Worm (Caenorhabditis elegans) whole organism, L1 larva: ENCODE data around the gene flp-2.

Experiments used
- alr-1 ChIP-seq: fragments of 200-800 bp; sonication (Bioruptor generic); optimal IDR thresholded peaks from 2 replicates; lab custom pipeline; 2018; ENCODE audit warnings: borderline replicate concordance, mild to moderate bottlenecking, missing genetic modification characterization, missing compliant biosample characterization
- aly-2 ChIP-seq: fragments of 150-350 bp; optimal IDR thresholded peaks from 2 replicates; lab custom pipeline; 2014; ENCODE audit warnings: missing biosample characterization, missing genetic modification characterization
- ets-5 ChIP-seq: fragments of 200-800 bp; sonication (Bioruptor generic); IDR thresholded peaks from 2 replicates; pipeline ENCODE4 v1.3.6; 2022; ENCODE audit warnings: missing genetic modification characterization, missing compliant biosample characterization
- fos-1 ChIP-seq: fragments of 150-350 bp; optimal IDR thresholded peaks from 2 replicates; lab custom pipeline; 2014; ENCODE audit warnings: missing biosample characterization, missing genetic modification characterization
- grh-1 ChIP-seq: fragments of 200-800 bp; sonication (Bioruptor generic); IDR thresholded peaks from 2 replicates; pipeline ENCODE4 v1.3.6; 2022; ENCODE audit warnings: missing genetic modification reagents, missing genetic modification characterization, missing compliant biosample characterization
- mdl-1 ChIP-seq, 2 experiments: fragments of 150-350 bp; optimal IDR thresholded peaks; 2 replicates each; lab custom pipeline; 2014 to 2017; ENCODE audit warnings: missing biosample characterization in 2 of 2, missing genetic modification characterization in 2 of 2, inconsistent platforms in 1 of 2
- mef-2 ChIP-seq: fragments of 150-350 bp; optimal IDR thresholded peaks from 2 replicates; lab custom pipeline; 2014; ENCODE audit warnings: missing biosample characterization, missing genetic modification characterization
- nhr-237 ChIP-seq: fragments of 150-350 bp; optimal IDR thresholded peaks from 2 replicates; lab custom pipeline; 2014; ENCODE audit warnings: missing biosample characterization, missing genetic modification characterization
- pqm-1 ChIP-seq: sonication (generic microtip); optimal IDR thresholded peaks from 3 replicates; lab custom pipeline; 2017; ENCODE audit warnings: missing biosample characterization, missing genetic modification characterization
- sup-37 ChIP-seq: fragments of 200-800 bp; sonication (Bioruptor generic); optimal IDR thresholded peaks from 2 replicates; lab custom pipeline; 2018; ENCODE audit warnings: mild to moderate bottlenecking, missing genetic modification characterization, missing compliant biosample characterization
- tbx-2 ChIP-seq: sonication (generic microtip); optimal IDR thresholded peaks from 2 replicates; lab custom pipeline; 2016; ENCODE audit warnings: missing genetic modification characterization, missing compliant biosample characterization

- TF ChIP-seq grh-1 (GFP tag; lab: Robert Waterston, UW) (no peak), sup-37 (GFP tag; lab: Kevin White, UChicago) (no peak), mdl-1 (tag; optimal IDR thresholded peaks at IDR 0.05; lab: Kevin White, UChicago) (no peak), nhr-237 (no peak), tbx-2 (no peak), alr-1 (no peak), aly-2 (no peak), mef-2 (no peak), ets-5 (GFP tag; lab: Robert Waterston, UW) (no peak), fos-1 (tag; lab: Kevin White, UChicago) (no peak), pqm-1 (tag; lab: Kevin White, UChicago) (no peak)
Observed at ce11 chrX:10087866-10088265, 7.2 kb downstream of the flp-2 start, which contains the start of gene flp-28.
